Fruit fly (Drosophila melanogaster): ENCODE data around the gene t.

t gene

DNA sequence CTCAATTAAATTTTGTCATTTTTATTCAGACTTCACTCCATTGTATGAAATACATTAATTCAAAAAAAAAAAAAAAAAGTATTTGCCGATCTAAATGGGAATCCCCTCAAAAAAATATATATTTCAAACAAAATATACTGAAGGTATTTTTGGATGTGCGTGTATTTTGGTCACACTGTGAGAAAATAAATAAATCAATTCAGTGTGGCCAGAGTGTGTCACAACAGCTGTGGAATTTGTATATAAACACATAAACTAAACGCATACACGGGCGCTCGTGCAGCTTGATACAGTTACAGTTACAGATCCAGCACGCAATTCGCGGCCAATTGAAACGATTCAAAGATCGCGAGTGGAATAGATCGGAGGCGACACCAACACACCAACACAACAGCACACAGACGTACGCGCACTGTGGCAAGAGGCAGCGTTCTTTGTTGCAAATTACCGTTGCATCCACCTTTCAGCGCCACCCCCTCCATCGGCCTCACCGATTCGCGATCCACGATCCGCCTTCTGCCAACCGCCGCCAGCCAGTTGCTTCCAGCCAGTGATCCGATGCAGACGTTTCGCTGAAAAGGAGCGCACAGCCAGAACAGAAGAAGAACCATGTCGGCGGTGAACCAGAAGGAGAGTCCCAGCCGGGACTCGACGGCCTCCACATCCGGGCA lies 27.2 kb upstream of the t start, which contains the start of gene CG17754 (continued):
- no peak for TF ChIP-seq Chrac-16 (GFP tag; optimal IDR thresholded peaks at IDR 0.05)
- TF ChIP-seq zf30C (GFP tag; optimal IDR thresholded peaks at IDR 0.05) = no peak
- no peak for TF ChIP-seq NFAT (GFP tag; IDR thresholded peaks at IDR 0.05)
- TF ChIP-seq z (GFP tag; IDR thresholded peaks at IDR 0.05) = no peak
- TF ChIP-seq CG2116 (GFP tag; optimal IDR thresholded peaks at IDR 0.05) = peak; percentile 27
- TF ChIP-seq Usf (GFP tag; optimal IDR thresholded peaks at IDR 0.05) = no peak
- peak; percentile 79 for TF ChIP-seq CoRest (tag; optimal IDR thresholded peaks at IDR 0.05)
- TF ChIP-seq CG7987 (GFP tag; optimal IDR thresholded peaks at IDR 0.05) = no peak
- no peak for TF ChIP-seq CG3995 (GFP tag; optimal IDR thresholded peaks at IDR 0.05)
- TF ChIP-seq nerfin-1 (tag; optimal IDR thresholded peaks at IDR 0.05) = peak; percentile 83
- no peak for TF ChIP-seq gcm2 (GFP tag; optimal IDR thresholded peaks at IDR 0.05)
- peak; percentile 34 for TF ChIP-seq CG8924 (tag; optimal IDR thresholded peaks at IDR 0.05)
- no peak for TF ChIP-seq lola (GFP tag; optimal IDR thresholded peaks at IDR 0.05)
- TF ChIP-seq shn (GFP tag; optimal IDR thresholded peaks at IDR 0.05) = no peak
- TF ChIP-seq Fer1 (GFP tag; optimal IDR thresholded peaks at IDR 0.05) = no peak
- no peak for TF ChIP-seq D19A (tag; optimal IDR thresholded peaks at IDR 0.05)
- no peak for TF ChIP-seq CG2875 (GFP tag; optimal IDR thresholded peaks at IDR 0.05)
- TF ChIP-seq sqz (GFP tag; optimal IDR thresholded peaks at IDR 0.05) = peak; percentile 52
- TF ChIP-seq ranshi (GFP tag; IDR thresholded peaks at IDR 0.05) = no peak
- no peak for TF ChIP-seq unpg (GFP tag; optimal IDR thresholded peaks at IDR 0.05)
- no peak for TF ChIP-seq Lim3 (GFP tag; IDR thresholded peaks at IDR 0.05)
- TF ChIP-seq pb (GFP tag; optimal IDR thresholded peaks at IDR 0.05) = no peak
- TF ChIP-seq slou (GFP tag; optimal IDR thresholded peaks at IDR 0.05) = no peak
- TF ChIP-seq ind (GFP tag; optimal IDR thresholded peaks at IDR 0.05) = no peak
- no peak for TF ChIP-seq CG17912 (GFP tag; optimal IDR thresholded peaks at IDR 0.05)
- no peak for TF ChIP-seq bab2 (GFP tag; optimal IDR thresholded peaks at IDR 0.05)
- TF ChIP-seq CG4360 (GFP tag; IDR thresholded peaks at IDR 0.05) = no peak
- peak; percentile 48 for TF ChIP-seq nom (GFP tag; optimal IDR thresholded peaks at IDR 0.05)
- TF ChIP-seq Kr (GFP tag; optimal IDR thresholded peaks at IDR 0.05) = no peak
- TF ChIP-seq lbe (GFP tag; optimal IDR thresholded peaks at IDR 0.05) = no peak
- peak; percentile 77 for TF ChIP-seq stwl (tag; optimal IDR thresholded peaks at IDR 0.05)
- no peak for TF ChIP-seq bcd (GFP tag; optimal IDR thresholded peaks at IDR 0.05)
- no peak for TF ChIP-seq hb (GFP tag; IDR thresholded peaks at IDR 0.05; ENCODE audit: partially characterized antibody)
- TF ChIP-seq HmgZ (tag; optimal IDR thresholded peaks at IDR 0.05) = peak; percentile 2
- TF ChIP-seq tap (tag; optimal IDR thresholded peaks at IDR 0.05) = no peak
- TF ChIP-seq gfzf (GFP tag; optimal IDR thresholded peaks at IDR 0.05) = peak; percentile 82
- no peak for TF ChIP-seq Hr3 (GFP tag; optimal IDR thresholded peaks at IDR 0.05)
- TF ChIP-seq ap (GFP tag; IDR thresholded peaks at IDR 0.05) = no peak
- TF ChIP-seq Deaf1 (tag; optimal IDR thresholded peaks at IDR 0.05) = no peak
- no peak for TF ChIP-seq sens-2 (GFP tag; IDR thresholded peaks at IDR 0.05)
- no peak for TF ChIP-seq Dbx (GFP tag; IDR thresholded peaks at IDR 0.05)
- TF ChIP-seq br (optimal IDR thresholded peaks at IDR 0.05) = no peak
- TF ChIP-seq pan (optimal IDR thresholded peaks at IDR 0.05) = no peak
- TF ChIP-seq pan (GFP tag; optimal IDR thresholded peaks at IDR 0.05 in 1 of 2, IDR thresholded peaks at IDR 0.05 in 1 of 2) = no peak
- no peak for TF ChIP-seq CG12071 (GFP tag; optimal IDR thresholded peaks at IDR 0.05)
- no peak for TF ChIP-seq mirr (GFP tag; optimal IDR thresholded peaks at IDR 0.05)
- no peak for TF ChIP-seq H2.0 (GFP tag; IDR thresholded peaks at IDR 0.05)
- no peak for TF ChIP-seq rib (GFP tag; IDR thresholded peaks at IDR 0.05)
- no peak for TF ChIP-seq Sox102F (GFP tag; optimal IDR thresholded peaks at IDR 0.05)
- no peak for TF ChIP-seq vfl (GFP tag; optimal IDR thresholded peaks at IDR 0.05)
- TF ChIP-seq CG11696 (GFP tag; IDR thresholded peaks at IDR 0.05) = no peak

Measured in whole organism, embryonic.